Worm (Caenorhabditis elegans): ENCODE data around the gene T09F5.2.

ce11 chrV:15143285-15143684, 7.5 kb upstream of the T09F5.2 start, which contains the start of gene K08F9.1:
- TF ChIP-seq ces-1 (GFP tag; optimal IDR thresholded peaks at IDR 0.05) (no peak), nhr-11 (tag; optimal IDR thresholded peaks at IDR 0.05) (no peak), aha-1 (tag; optimal IDR thresholded peaks at IDR 0.05) (no peak), ztf-11 (tag; optimal IDR thresholded peaks at IDR 0.05) (no peak), nhr-237 (tag; optimal IDR thresholded peaks at IDR 0.05) (no peak), nhr-76 (tag; optimal IDR thresholded peaks at IDR 0.05) (no peak), nhr-71 (tag; optimal IDR thresholded peaks at IDR 0.05) (no peak), unc-130 (tag; optimal IDR thresholded peaks at IDR 0.05) (no peak), mep-1 (tag; optimal IDR thresholded peaks at IDR 0.05) (no peak), elt-3 (tag; optimal IDR thresholded peaks at IDR 0.05) (no peak), lin-15B (tag; optimal IDR thresholded peaks at IDR 0.05) (no peak)
